Worm (Caenorhabditis elegans): ENCODE measurements around the gene F10E9.12.
"Not testable (repeated sequence)": the region's sequence is repeated elsewhere in the genome, so short reads cannot be mapped to it uniquely, and the experiment has no call there.

The F10E9.12 gene

DNA sequence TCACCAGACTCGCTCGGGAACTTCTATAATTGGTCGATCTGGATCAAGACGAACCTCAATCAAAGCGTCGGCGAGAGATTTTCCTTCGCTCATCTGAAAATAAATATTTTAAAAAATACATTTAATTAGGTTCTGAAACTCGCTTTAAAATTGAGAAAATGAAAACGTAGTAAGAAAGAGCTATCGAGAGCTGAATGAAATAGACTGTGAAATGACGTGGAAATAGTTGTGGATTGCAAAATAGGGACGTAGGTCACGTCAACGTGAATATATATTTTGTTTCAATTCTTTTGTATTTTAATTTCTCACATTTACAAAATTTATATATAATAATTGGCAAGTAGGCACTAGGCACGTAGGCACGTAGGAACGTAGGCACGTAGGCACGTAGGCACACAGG lies 10.1 kb downstream of the F10E9.12 start, which contains the start of gene ZC262.4:
TSS of gene ZC262.4 (minus strand) at position 101 of the 400 bp plus-strand sequence.
- no peak for TF ChIP-seq unc-62 (GFP tag; optimal IDR thresholded peaks at IDR 0.05)

DNA sequence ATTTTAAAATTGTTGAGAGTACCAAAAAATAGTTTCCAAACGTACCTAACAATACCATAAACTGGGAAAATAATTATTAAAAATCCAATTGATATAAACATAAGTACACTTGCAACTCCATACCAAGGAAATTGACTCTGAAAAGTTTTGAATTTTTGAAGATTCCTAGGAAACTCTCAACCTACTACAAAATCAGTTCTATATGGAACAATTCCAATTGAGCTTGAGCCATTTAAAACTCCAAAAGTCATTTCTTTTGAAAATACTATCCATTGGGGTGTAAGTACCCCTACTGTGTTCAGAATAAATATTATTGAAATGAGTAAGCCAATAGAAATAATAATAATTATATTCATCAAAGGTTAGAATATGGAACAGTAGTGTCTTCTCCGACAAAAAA lies 15.0 kb downstream of the F10E9.12 start, which contains the start of gene clc-28:
TSS of gene clc-28 (minus strand) at position 101 of the 400 bp plus-strand sequence.
- TF ChIP-seq unc-62 (GFP tag; optimal IDR thresholded peaks at IDR 0.05) = not testable (repeated sequence)

ce11 chrIII:8344283-8344682 lies 19.9 kb downstream of the F10E9.12 start, which contains the start of gene ZC262.7:
Gene ZC262.7, minus strand, starts transcription at chrIII:8344336.
- TF ChIP-seq unc-62 (GFP tag; optimal IDR thresholded peaks at IDR 0.05) = not testable (repeated sequence)

DNA sequence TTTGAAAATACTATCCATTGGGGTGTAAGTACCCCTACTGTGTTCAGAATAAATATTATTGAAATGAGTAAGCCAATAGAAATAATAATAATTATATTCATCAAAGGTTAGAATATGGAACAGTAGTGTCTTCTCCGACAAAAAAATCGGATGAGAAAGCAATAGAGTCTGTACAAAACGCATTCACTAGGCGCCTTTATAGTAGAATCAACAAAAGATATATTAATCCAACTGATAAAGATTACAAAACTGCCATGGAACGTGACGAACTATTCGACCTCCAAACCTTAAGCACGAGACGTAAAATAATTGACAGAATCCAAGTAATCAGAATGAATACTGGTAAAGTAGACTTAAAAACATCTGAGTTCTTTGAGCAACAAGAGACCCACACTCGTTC lies 23.5 kb downstream of the F10E9.12 start, which contains the start of gene clc-29:
TSS of gene clc-29 (minus strand) at position 101 of the 400 bp plus-strand sequence.
- not testable (repeated sequence) for TF ChIP-seq unc-62 (GFP tag; optimal IDR thresholded peaks at IDR 0.05)

- TF ChIP-seq unc-62 (GFP tag; optimal IDR thresholded peaks at IDR 0.05) = no peak
Measured at ce11 chrIII:8354644-8355461, 30.5 kb downstream of the F10E9.12 start, which contains the start of gene unc-116. Gene unc-116, minus strand, starts transcription at chrIII:8355174.

ce11 chrIII:8355462-8355815 lies 31.1 kb downstream of the F10E9.12 start:
- TF ChIP-seq unc-62 (GFP tag; optimal IDR thresholded peaks at IDR 0.05) = no peak

DNA sequence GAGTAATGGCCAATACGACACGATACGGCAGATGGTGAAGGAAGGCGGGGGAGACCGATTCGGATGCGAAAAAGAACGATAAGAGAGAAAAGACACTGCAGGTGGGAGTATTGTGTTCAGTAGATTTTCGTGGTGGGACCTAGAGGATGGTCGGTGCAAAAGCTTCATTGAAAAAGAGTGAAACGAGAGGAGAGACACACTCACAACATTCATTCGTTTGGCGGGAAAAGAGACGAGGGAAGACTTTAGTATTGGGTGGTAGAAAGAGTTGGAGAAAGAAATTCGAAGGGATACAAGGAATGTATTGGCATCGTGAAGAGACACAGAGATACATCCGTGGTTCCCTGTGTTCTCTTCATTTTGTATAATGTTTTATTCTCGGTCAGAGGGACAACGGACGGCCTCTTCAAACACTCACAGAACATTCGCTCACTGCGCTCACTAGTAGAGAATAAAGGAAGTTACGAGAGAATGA lies 32.1 kb downstream of the F10E9.12 start:
- TF ChIP-seq unc-62 (GFP tag; optimal IDR thresholded peaks at IDR 0.05) = no peak

ce11 chrIII:8358213-8358672 lies 33.9 kb downstream of the F10E9.12 start, which contains the start of the genes R05D3.8 and rfp-1:
Gene R05D3.8, minus strand, starts transcription at chrIII:8358327.
Gene rfp-1, plus strand, starts transcription at chrIII:8358622.
- no peak for TF ChIP-seq unc-62 (GFP tag; optimal IDR thresholded peaks at IDR 0.05)

- no peak for TF ChIP-seq unc-62 (GFP tag; optimal IDR thresholded peaks at IDR 0.05)
Measured at ce11 chrIII:8363253-8364061, 39.1 kb downstream of the F10E9.12 start, which contains the start of gene R05D3.3. Gene R05D3.3, plus strand, starts transcription at chrIII:8364011.

- no peak for TF ChIP-seq unc-62 (GFP tag; optimal IDR thresholded peaks at IDR 0.05)
Measured at ce11 chrIII:8368619-8369018, 44.3 kb downstream of the F10E9.12 start, which contains the start of gene R05D3.9. Gene R05D3.9, minus strand, starts transcription at chrIII:8368719.

DNA sequence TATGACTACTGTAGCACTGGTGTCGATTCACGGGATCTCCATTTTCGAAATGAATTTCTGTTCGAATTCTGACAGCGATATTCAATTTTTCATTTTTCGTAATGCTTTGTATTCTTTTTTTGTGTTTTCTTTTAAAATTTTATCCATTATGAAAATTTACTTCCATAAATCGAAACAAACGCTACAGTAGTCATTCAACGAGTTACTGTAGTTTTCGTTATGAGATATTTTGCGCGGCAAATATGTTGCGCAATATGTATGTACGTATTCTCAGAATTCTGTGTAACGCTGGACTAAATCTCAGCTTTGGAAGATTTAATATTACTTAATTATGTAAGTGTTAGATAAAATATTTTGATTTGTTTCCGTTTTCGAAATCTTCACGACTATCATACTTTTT lies 44.8 kb downstream of the F10E9.12 start:
- no peak for TF ChIP-seq unc-62 (GFP tag; optimal IDR thresholded peaks at IDR 0.05)

DNA sequence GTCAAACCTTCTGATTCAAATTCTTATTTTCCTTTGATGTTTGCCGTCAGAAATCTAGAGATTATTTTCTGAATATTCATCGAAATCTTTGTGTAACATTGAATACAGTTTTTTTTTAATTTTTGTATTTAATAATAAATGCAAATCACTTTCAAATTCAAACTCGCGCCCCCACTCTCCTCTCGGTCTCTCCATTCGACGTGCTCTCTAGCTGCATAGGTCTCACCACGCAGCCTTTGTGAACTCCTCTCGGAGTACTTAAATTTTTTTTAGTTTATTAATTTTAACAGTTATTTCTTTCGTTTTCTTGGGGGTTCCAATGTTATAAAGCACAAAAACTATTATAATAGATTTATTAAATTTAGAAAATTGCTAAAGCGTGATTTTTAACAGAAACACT lies 45.8 kb downstream of the F10E9.12 start:
- TF ChIP-seq unc-62 (GFP tag; optimal IDR thresholded peaks at IDR 0.05) = no peak

- no peak for TF ChIP-seq unc-62 (GFP tag; optimal IDR thresholded peaks at IDR 0.05)
Measured at ce11 chrIII:8370846-8371257, 46.5 kb downstream of the F10E9.12 start.

DNA sequence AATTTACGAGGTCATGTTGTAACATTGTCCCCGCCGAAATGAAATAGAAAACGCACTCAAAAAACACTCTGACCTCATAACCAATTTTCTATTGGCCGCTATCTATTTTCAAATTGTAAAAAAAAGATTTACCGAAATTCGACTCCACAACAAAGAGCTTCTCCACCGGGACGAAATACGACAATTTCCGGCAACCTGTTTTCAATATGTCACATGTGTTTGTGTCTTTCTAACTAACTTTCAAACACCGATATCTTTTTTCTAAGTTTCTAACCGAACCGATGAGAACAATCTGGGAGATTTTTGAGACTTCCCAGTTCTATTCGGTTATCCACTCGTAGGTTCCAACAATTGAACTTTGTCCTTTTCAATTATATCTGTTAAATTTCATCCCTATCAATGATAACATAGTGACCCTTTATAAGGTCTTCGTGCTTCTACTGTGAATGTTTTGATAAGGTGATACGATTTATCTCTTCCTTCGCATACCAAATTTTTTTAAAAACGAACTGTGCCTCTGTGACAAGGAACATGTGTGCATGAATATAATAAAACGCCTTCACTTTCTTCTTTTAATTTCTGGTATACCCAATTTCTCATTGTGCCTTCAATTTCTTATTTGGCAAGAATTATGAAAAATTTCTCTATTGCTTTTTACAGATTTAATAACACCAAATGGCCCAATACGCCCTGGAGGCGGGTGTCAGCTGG lies 47.4 kb downstream of the F10E9.12 start, which contains the start of gene lmbr-1:
TSS of gene lmbr-1 (plus strand) at position 661 of the 711 bp plus-strand sequence.
- no peak for TF ChIP-seq unc-62 (GFP tag; optimal IDR thresholded peaks at IDR 0.05)

- TF ChIP-seq unc-62 (GFP tag; optimal IDR thresholded peaks at IDR 0.05) = no peak
Measured at ce11 chrIII:8375000-8375399, 50.7 kb downstream of the F10E9.12 start, which contains the start of gene met-2. Gene met-2, plus strand, starts transcription at chrIII:8375300.
